Fruit fly (Drosophila melanogaster): ENCODE measurements around the gene skd.

The skd gene

dm6 chr3L:20956650-20957049, 70.6 kb downstream of the skd start, which contains the start of the genes Sems and CG10588:
Gene Sems (minus strand): TSS chr3L:20956750.
Gene CG10588 (plus strand): TSS chr3L:20956934.
- TF ChIP-seq ara (GFP tag; IDR thresholded peaks at IDR 0.05) (no peak), seq (GFP tag; IDR thresholded peaks at IDR 0.05) (no peak), nmo (GFP tag; optimal IDR thresholded peaks at IDR 0.05) (no peak), Dip2 (GFP tag; IDR thresholded peaks at IDR 0.05) (no peak), esg (GFP tag; conservative IDR thresholded peaks at IDR 0.05) (no peak), CG3065 (GFP tag; optimal IDR thresholded peaks at IDR 0.05) (no peak), wek (GFP tag; optimal IDR thresholded peaks at IDR 0.05) (no peak), unpg (GFP tag; optimal IDR thresholded peaks at IDR 0.05) (no peak), Sox102F (GFP tag; optimal IDR thresholded peaks at IDR 0.05) (no peak), Dfd (GFP tag; optimal IDR thresholded peaks at IDR 0.05) (no peak), tna (GFP tag; IDR thresholded peaks at IDR 0.05; ENCODE audit: partially characterized antibody) (no peak), Meics (GFP tag; optimal IDR thresholded peaks at IDR 0.05) (no peak), sug (tag; optimal IDR thresholded peaks at IDR 0.05) (no peak), dmrt11E (tag; optimal IDR thresholded peaks at IDR 0.05) (no peak), hbn (GFP tag; IDR thresholded peaks at IDR 0.05; ENCODE audit: partially characterized antibody) (no peak), CG10209 (GFP tag; optimal IDR thresholded peaks at IDR 0.05) (no peak), tx (GFP tag; optimal IDR thresholded peaks at IDR 0.05) (no peak)

dm6 chr3L:20954118-20954517, 73.1 kb downstream of the skd start:
- no peak for TF ChIP-seq H2.0 (GFP tag; IDR thresholded peaks at IDR 0.05)
- TF ChIP-seq NFAT (GFP tag; IDR thresholded peaks at IDR 0.05), result no peak
- no peak for TF ChIP-seq Doc3 (GFP tag; IDR thresholded peaks at IDR 0.05; ENCODE audit: partially characterized antibody)
- peak; percentile 22 for TF ChIP-seq CG2116 (GFP tag; optimal IDR thresholded peaks at IDR 0.05)
- TF ChIP-seq Fer3 (tag; optimal IDR thresholded peaks at IDR 0.05), result peak; percentile 19
- 0 out of 3 replicates have a peak, but pooled peaks have one; percentile 28 for TF ChIP-seq CG11695 (GFP tag; IDR thresholded peaks at IDR 0.05)
- peak; percentile 44 for TF ChIP-seq ac (GFP tag; optimal IDR thresholded peaks at IDR 0.05)
- TF ChIP-seq grau (tag; optimal IDR thresholded peaks at IDR 0.05), result no peak
- TF ChIP-seq Xrp1 (GFP tag; IDR thresholded peaks at IDR 0.05), result peak; percentile 48; the same call in 1 of the 2 replicates
- peak; percentile 31 for TF ChIP-seq CG14965 (GFP tag; optimal IDR thresholded peaks at IDR 0.05; ENCODE audit: borderline replicate concordance)
- peak; percentile 53 for TF ChIP-seq fd64A (GFP tag; optimal IDR thresholded peaks at IDR 0.05)
- peak; percentile 56 for TF ChIP-seq odd (GFP tag; optimal IDR thresholded peaks at IDR 0.05)
- no peak for TF ChIP-seq CG2678 (tag; optimal IDR thresholded peaks at IDR 0.05)
- peak; percentile 50 for TF ChIP-seq CG6813 (GFP tag; optimal IDR thresholded peaks at IDR 0.05)
- TF ChIP-seq MBD-R2 (GFP tag; IDR thresholded peaks at IDR 0.05), result no peak
- no peak for TF ChIP-seq CG8478 (optimal IDR thresholded peaks at IDR 0.05)
- peak; percentile 20 for TF ChIP-seq CG1529 (GFP tag; optimal IDR thresholded peaks at IDR 0.05)
- no peak for TF ChIP-seq Trl (optimal IDR thresholded peaks at IDR 0.05)
- peak; percentile 29 for TF ChIP-seq Trl (GFP tag; optimal IDR thresholded peaks at IDR 0.05)
- TF ChIP-seq Meics (GFP tag; optimal IDR thresholded peaks at IDR 0.05), result peak; percentile 5
- peak; percentile 36 for TF ChIP-seq CG17568 (GFP tag; optimal IDR thresholded peaks at IDR 0.05)
- TF ChIP-seq NK7.1 (GFP tag; optimal IDR thresholded peaks at IDR 0.05), result no peak
- peak; percentile 25 for TF ChIP-seq CrebB (tag; optimal IDR thresholded peaks at IDR 0.05)
- TF ChIP-seq Asciz (GFP tag; optimal IDR thresholded peaks at IDR 0.05), result peak; percentile 42
- TF ChIP-seq Ets65A (GFP tag), result peak; percentile 79
- TF ChIP-seq CG18619 (GFP tag; optimal IDR thresholded peaks at IDR 0.05), result peak; percentile 27
- TF ChIP-seq otp (GFP tag; IDR thresholded peaks at IDR 0.05), result peak; percentile 64; the same call in 1 of the 3 replicates
- TF ChIP-seq CG33213 (GFP tag; optimal IDR thresholded peaks at IDR 0.05), result peak; percentile 8
- peak; percentile 36 for TF ChIP-seq CG10431 (GFP tag; optimal IDR thresholded peaks at IDR 0.05)
- no peak for TF ChIP-seq chm (GFP tag; IDR thresholded peaks at IDR 0.05)
- TF ChIP-seq Dref (GFP tag; IDR thresholded peaks at IDR 0.05), result no peak
- no peak for TF ChIP-seq Tbp (GFP tag; optimal IDR thresholded peaks at IDR 0.05)
- TF ChIP-seq ERR (GFP tag; optimal IDR thresholded peaks at IDR 0.05), result no peak
- TF ChIP-seq MTF-1 (GFP tag; optimal IDR thresholded peaks at IDR 0.05; ENCODE audit: borderline replicate concordance), result peak; percentile 58
- peak; percentile 46 for TF ChIP-seq CG2202 (tag; optimal IDR thresholded peaks at IDR 0.05)
